Fruit fly (Drosophila melanogaster): ENCODE measurements around the gene Nna1.

Nna1 gene

dm6 chrX:13739411-13739888 is 47.4 kb downstream of the Nna1 start, which contains the start of gene CG11151 (continued):
- peak; percentile 6 for TF ChIP-seq CG9797 (GFP tag; optimal IDR thresholded peaks at IDR 0.05)
- TF ChIP-seq ttk (GFP tag; IDR thresholded peaks at IDR 0.05): peak; percentile 92
- TF ChIP-seq pfk (GFP tag; optimal IDR thresholded peaks at IDR 0.05): peak; percentile 63
- peak; percentile 98 for TF ChIP-seq CG12659 (GFP tag; optimal IDR thresholded peaks at IDR 0.05)
- TF ChIP-seq CG5180 (GFP tag; optimal IDR thresholded peaks at IDR 0.05): peak; percentile 84
- TF ChIP-seq CG3407 (GFP tag; optimal IDR thresholded peaks at IDR 0.05): peak; percentile 94
- peak; percentile 95 for TF ChIP-seq CG13624 (GFP tag; optimal IDR thresholded peaks at IDR 0.05)
- peak; percentile 98 for TF ChIP-seq CG12391 (tag; optimal IDR thresholded peaks at IDR 0.05)
- TF ChIP-seq Sry-β (GFP tag; optimal IDR thresholded peaks at IDR 0.05): peak; percentile 70
- TF ChIP-seq H2.0 (GFP tag; IDR thresholded peaks at IDR 0.05): peak; percentile 96
- peak; percentile 85 for TF ChIP-seq CG17186 (GFP tag; optimal IDR thresholded peaks at IDR 0.05)
- peak; percentile 97 for TF ChIP-seq mam (GFP tag; optimal IDR thresholded peaks at IDR 0.05)
- TF ChIP-seq tx (GFP tag; optimal IDR thresholded peaks at IDR 0.05): peak; percentile 95
- no peak for TF ChIP-seq fru (optimal IDR thresholded peaks at IDR 0.05)
- TF ChIP-seq CG31365 (tag; optimal IDR thresholded peaks at IDR 0.05): peak; percentile 86
- TF ChIP-seq GATAe (GFP tag; conservative IDR thresholded peaks at IDR 0.05): peak; percentile 76
- peak; percentile 64 for TF ChIP-seq grn (GFP tag; optimal IDR thresholded peaks at IDR 0.05)
- TF ChIP-seq CG10543 (GFP tag; optimal IDR thresholded peaks at IDR 0.05): peak; percentile 97
- peak; percentile 98 for TF ChIP-seq CG8924 (tag; optimal IDR thresholded peaks at IDR 0.05)
- TF ChIP-seq CG7556 (GFP tag; optimal IDR thresholded peaks at IDR 0.05): peak; percentile 96
- peak; percentile 98 for TF ChIP-seq shn (GFP tag; optimal IDR thresholded peaks at IDR 0.05)
- TF ChIP-seq oc (tag; optimal IDR thresholded peaks at IDR 0.05): peak; percentile 97
- peak in 1 of 2 experiments; percentile 93 for TF ChIP-seq Eip74EF (GFP tag; optimal IDR thresholded peaks at IDR 0.05)
- peak; percentile 46 for TF ChIP-seq CG7745 (tag; optimal IDR thresholded peaks at IDR 0.05)
- TF ChIP-seq p53 (GFP tag; optimal IDR thresholded peaks at IDR 0.05): peak; percentile 93
- peak; percentile 95 for TF ChIP-seq CG17568 (GFP tag; optimal IDR thresholded peaks at IDR 0.05)
- TF ChIP-seq Hr78 (GFP tag; optimal IDR thresholded peaks at IDR 0.05): peak in 1 of 2 experiments; percentile 69
- TF ChIP-seq CG3995 (GFP tag; optimal IDR thresholded peaks at IDR 0.05): peak; percentile 70
- peak; percentile 82 for TF ChIP-seq CG10565 (GFP tag; optimal IDR thresholded peaks at IDR 0.05)
- peak; percentile 98 for TF ChIP-seq PHDP (tag; optimal IDR thresholded peaks at IDR 0.05)
- TF ChIP-seq CG1024 (GFP tag; IDR thresholded peaks at IDR 0.05): peak; percentile 91
- TF ChIP-seq eve (GFP tag; optimal IDR thresholded peaks at IDR 0.05): peak in 1 of 2 experiments; percentile 35
- TF ChIP-seq ro (GFP tag; IDR thresholded peaks at IDR 0.05): peak; percentile 76
- TF ChIP-seq CG12071 (GFP tag; optimal IDR thresholded peaks at IDR 0.05): peak; percentile 98
- peak; percentile 92 for TF ChIP-seq Hmx (GFP tag; optimal IDR thresholded peaks at IDR 0.05)
- TF ChIP-seq zen2 (GFP tag; IDR thresholded peaks at IDR 0.05; ENCODE audit: partially characterized antibody): no peak; the same call in 2 of the 3 replicates
- TF ChIP-seq CG33557 (GFP tag; optimal IDR thresholded peaks at IDR 0.05): peak; percentile 95
- peak; percentile 98 for TF ChIP-seq chn (GFP tag; optimal IDR thresholded peaks at IDR 0.05)
- peak; percentile 82 for TF ChIP-seq E2f2 (GFP tag; IDR thresholded peaks at IDR 0.05)
- peak; percentile 94 for TF ChIP-seq CG33213 (GFP tag; optimal IDR thresholded peaks at IDR 0.05)
- TF ChIP-seq CG31388 (GFP tag; optimal IDR thresholded peaks at IDR 0.05): peak; percentile 88
- peak; percentile 86 for TF ChIP-seq dati (GFP tag; IDR thresholded peaks at IDR 0.05)
- peak; percentile 97 for TF ChIP-seq lbe (GFP tag; optimal IDR thresholded peaks at IDR 0.05)
- TF ChIP-seq CG7963 (GFP tag; IDR thresholded peaks at IDR 0.05; ENCODE audit: partially characterized antibody): peak; percentile 50; the same call in 2 of the 3 replicates
- peak; percentile 97 for TF ChIP-seq Fer3 (tag; optimal IDR thresholded peaks at IDR 0.05)
- TF ChIP-seq CG4328 (GFP tag; optimal IDR thresholded peaks at IDR 0.05): peak; percentile 94
- TF ChIP-seq CG17359 (tag; optimal IDR thresholded peaks at IDR 0.05): peak; percentile 98
- peak; percentile 96 for TF ChIP-seq CrebB (tag; optimal IDR thresholded peaks at IDR 0.05)
- TF ChIP-seq sim (GFP tag; IDR thresholded peaks at IDR 0.05): peak; percentile 93
